Worm (Caenorhabditis elegans) whole organism, L2 larva: ENCODE results near the gene F09C6.12.

Source experiments
- R02D3.7 ChIP-seq: fragments of 150-350 bp; optimal IDR thresholded peaks from 2 replicates; lab custom pipeline; 2014; ENCODE audit warnings: missing biosample characterization, missing genetic modification characterization
- ZK546.5 ChIP-seq: sonication (generic microtip); optimal IDR thresholded peaks from 2 replicates; lab custom pipeline; 2017; ENCODE audit warnings: missing biosample characterization, missing genetic modification characterization
- aly-2 ChIP-seq: fragments of 150-350 bp; optimal IDR thresholded peaks from 2 replicates; lab custom pipeline; 2014; ENCODE audit warnings: missing biosample characterization, missing genetic modification characterization
- ceh-82 ChIP-seq: fragments of 150-350 bp; optimal IDR thresholded peaks from 2 replicates; lab custom pipeline; 2014; ENCODE audit warnings: missing biosample characterization, missing genetic modification characterization
- crh-2 ChIP-seq: sonication (generic microtip); optimal IDR thresholded peaks from 2 replicates; lab custom pipeline; 2017; ENCODE audit warnings: missing biosample characterization, missing genetic modification characterization
- elt-3 ChIP-seq: sonication (generic microtip); optimal IDR thresholded peaks from 2 replicates; lab custom pipeline; 2017; ENCODE audit warnings: missing biosample characterization, missing genetic modification characterization
- lsy-2 ChIP-seq, 2 experiments: fragments of 150-350 bp in 1 of 2; sonication (generic microtip) in 1 of 2; optimal IDR thresholded peaks; 2 replicates each; lab custom pipeline; 2014 to 2017; ENCODE audit warnings: missing biosample characterization in 2 of 2, missing genetic modification characterization in 2 of 2
- mdl-1 ChIP-seq, 2 experiments: fragments of 150-350 bp in 1 of 2; sonication (generic microtip) in 1 of 2; optimal IDR thresholded peaks; 2 replicates each; lab custom pipeline; 2017; ENCODE audit warnings: missing biosample characterization in 2 of 2, missing genetic modification characterization in 2 of 2
- nhr-11 ChIP-seq: fragments of 150-350 bp; optimal IDR thresholded peaks from 2 replicates; lab custom pipeline; 2014; ENCODE audit warnings: missing biosample characterization, missing genetic modification characterization
- nhr-23 ChIP-seq: fragments of 150-350 bp; optimal IDR thresholded peaks from 2 replicates; lab custom pipeline; 2014; ENCODE audit warnings: missing biosample characterization, missing genetic modification reagents, missing genetic modification characterization
- nhr-237 ChIP-seq: fragments of 150-350 bp; optimal IDR thresholded peaks from 2 replicates; lab custom pipeline; 2014; ENCODE audit warnings: missing biosample characterization, missing genetic modification characterization
- snpc-4 ChIP-seq: fragments of 150-350 bp; optimal IDR thresholded peaks from 2 replicates; lab custom pipeline; 2014; ENCODE audit warnings: missing biosample characterization, missing genetic modification characterization
- unc-39 ChIP-seq: fragments of 150-350 bp; optimal IDR thresholded peaks from 2 replicates; lab custom pipeline; 2014; ENCODE audit warnings: missing biosample characterization, missing genetic modification characterization

DNA sequence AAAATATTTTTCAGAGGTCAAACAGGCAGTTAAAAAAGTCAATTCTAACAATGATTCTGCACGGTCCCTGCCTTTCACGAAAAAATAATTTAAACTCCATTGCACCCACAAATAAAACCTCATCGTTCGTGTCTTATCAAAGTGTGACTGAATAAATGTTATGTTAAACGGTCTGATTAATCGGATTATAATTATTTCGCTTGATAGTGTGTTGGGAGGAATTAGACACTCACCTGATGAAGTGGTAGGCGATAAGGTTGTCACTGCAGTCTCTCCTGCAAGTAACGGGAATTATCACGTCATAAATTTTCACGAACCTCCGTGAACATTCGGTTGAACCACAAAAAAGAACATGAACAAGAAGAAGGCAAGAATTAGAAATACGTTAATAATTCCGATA is 42.4 kb upstream of the F09C6.12 start:
- TF ChIP-seq aly-2 (no peak), unc-39 (tag; lab: Kevin White, UChicago) (no peak), nhr-237 (no peak), R02D3.7 (no peak), ceh-82 (tag; lab: Kevin White, UChicago) (no peak), nhr-11 (tag; lab: Kevin White, UChicago) (no peak), lsy-2 (tag; optimal IDR thresholded peaks at IDR 0.05; lab: Kevin White, UChicago) (no peak), nhr-23 (tag; lab: Kevin White, UChicago) (no peak), ZK546.5 (tag; lab: Kevin White, UChicago) (no peak), mdl-1 (tag; optimal IDR thresholded peaks at IDR 0.05; lab: Kevin White, UChicago) (no peak), snpc-4 (no peak), elt-3 (no peak), crh-2 (tag; lab: Kevin White, UChicago) (no peak)
